Fruit fly (Drosophila melanogaster): ENCODE data around the gene Rab11.

The Rab11 gene

DNA sequence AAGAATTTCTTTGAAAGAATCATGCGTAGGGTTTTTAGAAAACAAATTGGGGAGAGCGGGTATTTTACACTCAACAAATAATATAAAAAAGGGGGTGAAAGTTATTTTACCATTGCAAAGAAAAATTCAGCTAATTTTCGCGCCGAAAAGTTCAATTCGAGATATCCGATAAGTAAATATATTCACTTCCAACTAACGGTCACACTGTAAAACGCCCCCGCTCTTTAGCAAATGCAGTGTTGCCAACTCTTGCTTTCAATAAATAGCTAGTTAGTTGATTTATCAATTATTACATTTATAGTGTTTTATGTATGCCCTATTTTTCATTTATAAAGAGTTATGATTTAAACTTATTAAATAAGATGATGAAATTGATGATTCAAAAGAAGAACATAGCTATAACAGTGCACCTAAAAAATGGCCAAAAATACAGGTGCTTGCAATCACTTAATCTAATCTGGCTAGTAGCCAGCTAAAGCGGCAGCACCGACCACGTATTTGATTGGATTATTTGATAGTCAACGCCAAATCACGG is 27.1 kb downstream of the Rab11 start, which contains the start of gene meigo (continued):
- TF ChIP-seq Fer1 (GFP tag; optimal IDR thresholded peaks at IDR 0.05) (peak; percentile 75), ac (GFP tag; optimal IDR thresholded peaks at IDR 0.05) (no peak), CG17612 (GFP tag; IDR thresholded peaks at IDR 0.05) (no peak), Rfx (GFP tag; IDR thresholded peaks at IDR 0.05) (peak; percentile 81), CG15073 (GFP tag; optimal IDR thresholded peaks at IDR 0.05) (no peak), Bdp1 (GFP tag; optimal IDR thresholded peaks at IDR 0.05) (no peak), rib (GFP tag; IDR thresholded peaks at IDR 0.05) (no peak), CG7786 (GFP tag; optimal IDR thresholded peaks at IDR 0.05) (peak; percentile 46), CG17186 (GFP tag; optimal IDR thresholded peaks at IDR 0.05) (peak; percentile 81), HLHmδ (GFP tag; optimal IDR thresholded peaks at IDR 0.05) (no peak), CG14667 (GFP tag; IDR thresholded peaks at IDR 0.05) (peak; percentile 50; the same call in 1 of the 2 replicates), CG4707 (GFP tag; optimal IDR thresholded peaks at IDR 0.05) (no peak), CG11696 (GFP tag; IDR thresholded peaks at IDR 0.05) (no peak), maf-S (GFP tag; optimal IDR thresholded peaks at IDR 0.05) (peak; percentile 43), row (GFP tag; IDR thresholded peaks at IDR 0.05) (peak; percentile 95), CG9932 (GFP tag; IDR thresholded peaks at IDR 0.05) (peak; percentile 73), CG4328 (GFP tag; optimal IDR thresholded peaks at IDR 0.05) (peak; percentile 42), CG1233 (GFP tag; optimal IDR thresholded peaks at IDR 0.05) (peak; percentile 47), hbn (GFP tag; IDR thresholded peaks at IDR 0.05; ENCODE audit: partially characterized antibody) (no peak), CG30403 (GFP tag; optimal IDR thresholded peaks at IDR 0.05) (peak; percentile 73), CG2889 (GFP tag; IDR thresholded peaks at IDR 0.05) (no peak), Nf-YC (tag; optimal IDR thresholded peaks at IDR 0.05) (peak; percentile 84), CG12236 (GFP tag; optimal IDR thresholded peaks at IDR 0.05) (no peak), CrebB (tag; optimal IDR thresholded peaks at IDR 0.05) (peak; percentile 44), mirr (GFP tag; optimal IDR thresholded peaks at IDR 0.05) (peak; percentile 10), her (GFP tag; optimal IDR thresholded peaks at IDR 0.05) (no peak), CG9727 (GFP tag; optimal IDR thresholded peaks at IDR 0.05) (peak; percentile 37), TFAM (GFP tag; optimal IDR thresholded peaks at IDR 0.05) (no peak), ssp (GFP tag; IDR thresholded peaks at IDR 0.05) (peak; percentile 57), trh (GFP tag; optimal IDR thresholded peaks at IDR 0.05) (no peak), CG10979 (tag; optimal IDR thresholded peaks at IDR 0.05) (peak; percentile 60), CG3065 (GFP tag; optimal IDR thresholded peaks at IDR 0.05) (peak; percentile 54), eyg (GFP tag; optimal IDR thresholded peaks at IDR 0.05) (no peak), NC2α (GFP tag; optimal IDR thresholded peaks at IDR 0.05) (no peak), nerfin-2 (GFP tag; IDR thresholded peaks at IDR 0.05; ENCODE audit: partially characterized antibody) (no peak), MTF-1 (GFP tag; optimal IDR thresholded peaks at IDR 0.05; ENCODE audit: borderline replicate concordance) (no peak), Hr78 (GFP tag; optimal IDR thresholded peaks at IDR 0.05) (no peak), scrt (GFP tag; optimal IDR thresholded peaks at IDR 0.05) (no peak), Hmr (GFP tag; optimal IDR thresholded peaks at IDR 0.05) (no peak), CG1647 (GFP tag; optimal IDR thresholded peaks at IDR 0.05) (peak; percentile 2), ERR (GFP tag; optimal IDR thresholded peaks at IDR 0.05) (peak; percentile 37), CG1024 (GFP tag; IDR thresholded peaks at IDR 0.05) (no peak), br (optimal IDR thresholded peaks at IDR 0.05) (no peak), HLH54F (GFP tag; optimal IDR thresholded peaks at IDR 0.05) (peak; percentile 73), CG7372 (GFP tag; IDR thresholded peaks at IDR 0.05) (peak; percentile 60), CG1529 (GFP tag; optimal IDR thresholded peaks at IDR 0.05) (no peak), NK7.1 (GFP tag; optimal IDR thresholded peaks at IDR 0.05) (peak; percentile 36), Hr51 (GFP tag; optimal IDR thresholded peaks at IDR 0.05) (peak in 1 of 2 experiments; percentile 52), Oli (tag; optimal IDR thresholded peaks at IDR 0.05) (peak; percentile 53), org-1 (GFP tag; optimal IDR thresholded peaks at IDR 0.05) (no peak), pb (GFP tag; optimal IDR thresholded peaks at IDR 0.05) (peak; percentile 36)

Data from whole organism, embryonic.